Worm (Caenorhabditis elegans) whole organism, late embryonic: ENCODE results near the gene T22H9.1.

Source experiments
- C38D4.7 ChIP-seq: fragments of 200-800 bp; sonication (Bioruptor generic); optimal IDR thresholded peaks from 2 replicates; lab custom pipeline; 2018; ENCODE audit warnings: mild to moderate bottlenecking, missing genetic modification characterization, moderate library complexity, missing compliant biosample characterization
- F13H6.1 ChIP-seq: sonication (generic microtip); optimal IDR thresholded peaks from 2 replicates; lab custom pipeline; 2016; ENCODE audit warnings: missing genetic modification characterization, missing compliant biosample characterization
- K02D7.2 ChIP-seq: sonication (generic microtip); optimal IDR thresholded peaks from 2 replicates; lab custom pipeline; 2017; ENCODE audit warnings: mild to moderate bottlenecking, missing genetic modification characterization, missing compliant biosample characterization
- ahr-1 ChIP-seq: sonication (generic microtip); optimal IDR thresholded peaks from 2 replicates; lab custom pipeline; 2016; ENCODE audit warnings: missing genetic modification characterization, missing compliant biosample characterization
- ceh-14 ChIP-seq: sonication (generic microtip); optimal IDR thresholded peaks from 2 replicates; lab custom pipeline; 2016; ENCODE audit warnings: missing genotype, missing genetic modification characterization, missing compliant biosample characterization
- ceh-19 ChIP-seq: fragments of 200-800 bp; sonication (Bioruptor generic); optimal IDR thresholded peaks from 2 replicates; lab custom pipeline; 2018; ENCODE audit warnings: mild to moderate bottlenecking, missing genetic modification characterization, missing compliant biosample characterization
- ceh-2 ChIP-seq: sonication (generic microtip); optimal IDR thresholded peaks from 2 replicates; lab custom pipeline; 2016; ENCODE audit warnings: missing genotype, missing genetic modification characterization, missing compliant biosample characterization
- ceh-22 ChIP-seq: sonication (generic microtip); optimal IDR thresholded peaks from 2 replicates; lab custom pipeline; 2017; ENCODE audit warnings: missing biosample characterization, missing genetic modification characterization
- ceh-24 ChIP-seq: sonication (generic microtip); optimal IDR thresholded peaks from 2 replicates; lab custom pipeline; 2016; ENCODE audit warnings: mild to moderate bottlenecking, missing genetic modification characterization, missing compliant biosample characterization
- ceh-31 ChIP-seq: sonication (generic microtip); optimal IDR thresholded peaks from 2 replicates; lab custom pipeline; 2016; ENCODE audit warnings: missing genetic modification characterization, missing compliant biosample characterization
- ceh-34 ChIP-seq: sonication (generic microtip); optimal IDR thresholded peaks from 2 replicates; lab custom pipeline; 2016; ENCODE audit warnings: mild to moderate bottlenecking, missing genetic modification characterization, missing compliant biosample characterization
- ceh-48 ChIP-seq: sonication (generic microtip); optimal IDR thresholded peaks from 2 replicates; lab custom pipeline; 2016; ENCODE audit warnings: missing genetic modification characterization, inconsistent platforms, missing compliant biosample characterization
- elt-2 ChIP-seq: sonication (generic microtip); optimal IDR thresholded peaks from 2 replicates; lab custom pipeline; 2016; ENCODE audit warnings: missing genetic modification reagents, missing genetic modification characterization, missing compliant biosample characterization
- elt-4 ChIP-seq: sonication (generic microtip); optimal IDR thresholded peaks from 2 replicates; lab custom pipeline; 2016; ENCODE audit warnings: missing genetic modification characterization, missing compliant biosample characterization
- fkh-10 ChIP-seq: fragments of 150-350 bp; optimal IDR thresholded peaks from 2 replicates; lab custom pipeline; 2014; ENCODE audit warnings: missing biosample characterization, missing genetic modification reagents, missing genetic modification characterization
- gmeb-2 ChIP-seq: sonication (generic microtip); optimal IDR thresholded peaks from 2 replicates; lab custom pipeline; 2016; ENCODE audit warnings: missing genetic modification characterization, inconsistent platforms, missing compliant biosample characterization
- hlh-6 ChIP-seq: sonication (generic microtip); optimal IDR thresholded peaks from 2 replicates; lab custom pipeline; 2016; ENCODE audit warnings: missing genotype, missing genetic modification characterization, missing compliant biosample characterization
- hlh-8 ChIP-seq: sonication (generic microtip); optimal IDR thresholded peaks from 2 replicates; lab custom pipeline; 2016; ENCODE audit warnings: missing genotype, missing genetic modification characterization, missing compliant biosample characterization
- madf-2 ChIP-seq: sonication (generic microtip); optimal IDR thresholded peaks from 2 replicates; lab custom pipeline; 2017; ENCODE audit warnings: missing genetic modification characterization, missing compliant biosample characterization
- nfya-1 ChIP-seq: sonication (generic microtip); optimal IDR thresholded peaks from 2 replicates; lab custom pipeline; 2017; ENCODE audit warnings: missing genetic modification characterization, mild to moderate bottlenecking, missing compliant biosample characterization, antibody characterized with exemption, moderate library complexity
- nhr-11 ChIP-seq: fragments of 150-350 bp; optimal IDR thresholded peaks from 2 replicates; lab custom pipeline; 2014; ENCODE audit warnings: missing biosample characterization, missing genetic modification characterization
- npax-4 ChIP-seq: sonication (generic microtip); optimal IDR thresholded peaks from 2 replicates; lab custom pipeline; 2016; ENCODE audit warnings: missing genetic modification characterization, missing compliant biosample characterization
- pat-9 ChIP-seq: fragments of 200-800 bp; sonication (Bioruptor generic); optimal IDR thresholded peaks from 2 replicates; lab custom pipeline; 2018; ENCODE audit warnings: mild to moderate bottlenecking, missing genetic modification characterization, moderate library complexity, missing compliant biosample characterization
- pha-2 ChIP-seq: sonication (generic microtip); optimal IDR thresholded peaks from 2 replicates; lab custom pipeline; 2017; ENCODE audit warnings: mild to moderate bottlenecking, missing genetic modification characterization, missing compliant biosample characterization
- pha-4 ChIP-seq: fragments of 150-350 bp; optimal IDR thresholded peaks from 2 replicates; lab custom pipeline; 2018; ENCODE audit warnings: missing biosample characterization, missing genetic modification reagents, missing genetic modification characterization
- pros-1 ChIP-seq: fragments of 150-350 bp; optimal IDR thresholded peaks from 2 replicates; lab custom pipeline; 2014; ENCODE audit warnings: missing biosample characterization, missing genetic modification reagents, missing genetic modification characterization
- rnt-1 ChIP-seq: sonication (generic microtip); optimal IDR thresholded peaks from 2 replicates; lab custom pipeline; 2016; ENCODE audit warnings: missing genetic modification characterization, missing compliant biosample characterization
- sdc-2 ChIP-seq: sonication (generic microtip); optimal IDR thresholded peaks from 2 replicates; lab custom pipeline; 2016; ENCODE audit warnings: missing genotype, missing genetic modification characterization, missing compliant biosample characterization
- sox-4 ChIP-seq: sonication (generic microtip); optimal IDR thresholded peaks from 2 replicates; lab custom pipeline; 2017; ENCODE audit warnings: mild to moderate bottlenecking, missing genetic modification characterization, inconsistent platforms, missing compliant biosample characterization
- tbx-2 ChIP-seq: sonication (generic microtip); optimal IDR thresholded peaks from 2 replicates; lab custom pipeline; 2016; ENCODE audit warnings: missing genetic modification characterization, missing compliant biosample characterization
- ttx-3 ChIP-seq: sonication (generic microtip); optimal IDR thresholded peaks from 2 replicates; lab custom pipeline; 2016; ENCODE audit warnings: missing genetic modification reagents, missing genetic modification characterization, missing compliant biosample characterization
- unc-42 ChIP-seq: sonication (generic microtip); optimal IDR thresholded peaks from 2 replicates; lab custom pipeline; 2016; ENCODE audit warnings: missing genotype, missing genetic modification characterization, missing compliant biosample characterization
- unc-86 ChIP-seq: sonication (generic microtip); optimal IDR thresholded peaks from 2 replicates; lab custom pipeline; 2016; ENCODE audit warnings: missing genetic modification characterization, missing compliant biosample characterization
- zip-5 ChIP-seq: sonication (generic microtip); optimal IDR thresholded peaks from 2 replicates; lab custom pipeline; 2016; ENCODE audit warnings: missing genetic modification characterization, missing compliant biosample characterization

T22H9.1 gene

DNA sequence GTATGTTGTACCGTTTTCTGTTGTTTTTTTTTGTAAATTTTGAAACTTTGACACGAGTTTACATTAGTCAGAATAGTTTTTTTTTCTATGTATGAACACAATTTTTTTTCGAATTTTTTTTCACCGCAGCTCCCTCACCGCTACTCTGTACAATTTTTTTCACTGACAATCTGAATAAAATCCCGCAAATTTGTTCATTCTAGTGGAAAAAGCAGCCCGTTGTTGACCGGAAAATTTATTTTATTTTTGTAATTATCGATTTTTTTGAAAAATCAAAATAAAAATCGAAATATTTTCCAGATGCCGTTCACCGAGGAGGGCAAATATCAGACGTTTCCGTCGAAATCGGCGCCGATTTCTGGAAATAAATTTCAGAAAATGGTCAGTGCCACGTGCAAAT, at the start of gene T22H9.1:
TSS of gene T22H9.1 (plus strand) at position 301 of the 400 bp plus-strand sequence.
- TF ChIP-seq nfya-1 (tag; lab: Kevin White, UChicago) (no peak), pha-4 (no peak), fkh-10 (GFP tag; lab: Kevin White, UChicago) (no peak), ceh-34 (no peak), zip-5 (tag; lab: Kevin White, UChicago) (no peak), hlh-6 (tag; lab: Kevin White, UChicago) (no peak), nhr-11 (tag; lab: Kevin White, UChicago) (no peak), npax-4 (tag; lab: Kevin White, UChicago) (no peak), tbx-2 (tag; lab: Kevin White, UChicago) (no peak), ceh-24 (tag; lab: Kevin White, UChicago) (no peak), pros-1 (tag; lab: Kevin White, UChicago) (no peak), pha-2 (tag; lab: Kevin White, UChicago) (no peak), pat-9 (no peak), madf-2 (no peak), ceh-14 (tag; lab: Kevin White, UChicago) (no peak), ceh-31 (tag; lab: Kevin White, UChicago) (no peak), elt-4 (tag; lab: Kevin White, UChicago) (no peak)

- TF ChIP-seq ceh-34 (peak; percentile 19), ceh-19 (GFP tag; lab: Kevin White, UChicago) (peak; percentile 48), ceh-22 (no peak), elt-2 (tag; lab: Kevin White, UChicago) (peak; percentile 14), unc-42 (peak; percentile 45), ceh-14 (tag; lab: Kevin White, UChicago) (peak; percentile 54), nfya-1 (tag; lab: Kevin White, UChicago) (peak; percentile 35), ceh-48 (tag; lab: Kevin White, UChicago) (peak; percentile 11), elt-4 (tag; lab: Kevin White, UChicago) (no peak), ttx-3 (peak; percentile 18)
Observed at ce11 chrV:311485-312090, 48.0 kb upstream of the T22H9.1 start, which contains the start of gene phf-10. phf-10 (minus strand) TSS chrV:311565.

DNA sequence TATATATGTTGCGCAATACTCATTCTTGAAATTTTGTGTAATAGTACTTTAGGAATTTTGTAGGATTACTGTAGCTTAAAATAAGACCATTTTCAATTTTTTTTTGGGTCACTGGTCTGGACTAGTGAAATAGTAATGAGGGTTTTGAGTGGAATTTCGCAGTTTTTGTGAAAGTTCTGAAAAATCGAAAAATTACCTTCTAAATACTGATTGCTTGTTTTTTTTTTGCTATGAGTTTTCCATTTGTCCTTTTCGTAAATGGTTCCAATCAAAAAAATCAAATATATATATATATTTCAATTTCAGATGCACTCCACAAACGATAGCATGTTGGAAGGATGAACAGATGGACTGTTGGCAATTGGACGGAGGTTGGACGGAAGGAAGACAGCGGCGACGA, 47.1 kb upstream of the T22H9.1 start, which contains the start of gene nhr-15:
TSS of gene nhr-15 (plus strand) at position 301 of the 400 bp plus-strand sequence.
- TF ChIP-seq ceh-2 (tag; lab: Kevin White, UChicago) (no peak), zip-5 (tag; lab: Kevin White, UChicago) (no peak), hlh-8 (tag; lab: Kevin White, UChicago) (no peak), K02D7.2 (tag; lab: Kevin White, UChicago) (no peak), tbx-2 (tag; lab: Kevin White, UChicago) (no peak), gmeb-2 (tag; lab: Kevin White, UChicago) (no peak), nfya-1 (tag; lab: Kevin White, UChicago) (no peak), F13H6.1 (tag; lab: Kevin White, UChicago) (no peak)
- TF ChIP-seq, all 69 proteins: peak for 0

DNA sequence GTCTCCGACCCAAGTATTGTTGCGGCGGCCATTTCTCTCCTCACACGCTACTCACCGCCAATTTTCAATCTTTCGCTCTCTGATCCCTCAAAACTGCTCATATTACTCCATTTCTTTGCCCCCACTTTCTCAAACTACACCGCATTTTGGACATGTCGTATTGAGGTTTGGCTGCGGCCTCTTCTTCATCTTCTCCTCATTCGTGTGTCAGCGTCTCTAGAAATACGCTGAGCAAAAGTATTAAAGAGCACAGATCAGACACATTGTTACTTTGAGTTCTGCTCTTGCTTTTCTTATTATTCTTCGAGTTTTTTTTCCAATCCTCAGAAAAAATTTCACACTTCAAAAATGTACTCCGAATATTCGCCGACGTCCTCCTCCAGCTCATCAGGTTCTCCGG, 39.6 kb upstream of the T22H9.1 start:
- TF ChIP-seq pat-9 (no peak), rnt-1 (tag; lab: Kevin White, UChicago) (no peak), ceh-22 (no peak), C38D4.7 (GFP tag; lab: Kevin White, UChicago) (no peak), ceh-34 (peak; percentile 6)

ce11 chrV:330625-331024, 28.9 kb upstream of the T22H9.1 start, which contains the start of gene abt-4:
abt-4 (minus strand) TSS chrV:330725.
- no peak for TF ChIP-seq unc-86 (tag; lab: Kevin White, UChicago)
- no peak for TF ChIP-seq sdc-2 (tag; lab: Kevin White, UChicago)
- TF ChIP-seq sox-4 (tag; lab: Kevin White, UChicago) = no peak
- no peak for TF ChIP-seq ahr-1 (tag; lab: Kevin White, UChicago)
